Fruit fly (Drosophila melanogaster) whole organism, wandering third instar larva: ENCODE data around the gene Smg5.

Source experiments
- CG9705 ChIP-seq: fragments of 200-800 bp; sonication (Bioruptor generic); optimal IDR thresholded peaks from 2 replicates; lab custom pipeline; 2018; ENCODE audit warnings: missing biosample characterization, mild to moderate bottlenecking, missing genetic modification characterization
- dmrt93B ChIP-seq: fragments of 200-800 bp; sonication (Bioruptor generic); optimal IDR thresholded peaks from 2 replicates; lab custom pipeline; 2018; ENCODE audit warnings: missing biosample characterization, mild to moderate bottlenecking, missing genetic modification characterization
- dsf ChIP-seq: sonication (Bioruptor generic); optimal IDR thresholded peaks from 2 replicates; lab custom pipeline; 2016; ENCODE audit warnings: missing biosample characterization, missing genetic modification characterization, borderline replicate concordance
- fru ChIP-seq: fragments of 200-800 bp; sonication (Bioruptor generic); optimal IDR thresholded peaks from 3 replicates; lab custom pipeline; 2016; ENCODE audit warnings: missing biosample characterization, mild to moderate bottlenecking, missing genetic modification characterization
- h ChIP-seq: fragments of 200-800 bp; sonication (Bioruptor generic); optimal IDR thresholded peaks from 3 replicates; lab custom pipeline; 2016; ENCODE audit warnings: missing biosample characterization, mild to moderate bottlenecking, missing genetic modification characterization
- jim ChIP-seq: fragments of 175-275, 200-325 bp; sonication (Bioruptor generic); optimal IDR thresholded peaks from 2 replicates; lab custom pipeline; 2016; ENCODE audit warnings: missing biosample characterization, mild to moderate bottlenecking, missing genetic modification characterization
- pan ChIP-seq: fragments of >200 bp; optimal IDR thresholded peaks from 2 replicates; lab custom pipeline; 2017
- psq ChIP-seq: fragments of 200-800 bp; sonication (Bioruptor generic); optimal IDR thresholded peaks from 3 replicates; lab custom pipeline; 2017; ENCODE audit warnings: missing biosample characterization, mild to moderate bottlenecking, missing genetic modification characterization, moderate library complexity
- tai ChIP-seq: sonication (Bioruptor generic); optimal IDR thresholded peaks from 2 replicates; lab custom pipeline; 2016; ENCODE audit warnings: missing biosample characterization, missing genetic modification characterization
- usp ChIP-seq: fragments of >200 bp; optimal IDR thresholded peaks from 2 replicates; lab custom pipeline; 2017; ENCODE audit warnings: missing biosample characterization, missing genetic modification characterization

dm6 chr2L:13878801-13879200 is 25.7 kb downstream of the Smg5 start:
- no peak for TF ChIP-seq dsf (GFP tag; lab: Kevin White, UChicago)
- no peak for TF ChIP-seq dmrt93B
- TF ChIP-seq h, result peak; percentile 62
- no peak for TF ChIP-seq jim
- no peak for TF ChIP-seq pan
- TF ChIP-seq fru (GFP tag; lab: Kevin White, UChicago), result no peak
- no peak for TF ChIP-seq psq (GFP tag; lab: Kevin White, UChicago)
- TF ChIP-seq CG9705 (GFP tag; lab: Kevin White, UChicago), result no peak
- no peak for TF ChIP-seq usp
- TF ChIP-seq tai (GFP tag; lab: Kevin White, UChicago), result peak; percentile 22
